Worm (Caenorhabditis elegans): ENCODE results near the gene flr-1.

- no peak for TF ChIP-seq flt-1 (GFP tag; IDR thresholded peaks at IDR 0.05)
- TF ChIP-seq ref-1 (GFP tag; conservative IDR thresholded peaks at IDR 0.05) = no peak
- no peak for TF ChIP-seq ztf-23 (GFP tag; IDR thresholded peaks at IDR 0.05)
- TF ChIP-seq tab-1 (GFP tag; IDR thresholded peaks at IDR 0.05) = no peak
- TF ChIP-seq T22C8.4 (GFP tag; IDR thresholded peaks at IDR 0.05) = no peak
- no peak for TF ChIP-seq ztf-29 (GFP tag; IDR thresholded peaks at IDR 0.05)
Measured at ce11 chrX:13466926-13467866, 10.9 kb upstream of the flr-1 start, which contains the start of gene col-183.

Measured in whole organism, midembryonic.